Worm (Caenorhabditis elegans) whole organism, L3 larva: ENCODE measurements around the gene cpr-4.

ENCODE experiments used
- aly-2 ChIP-seq: fragments of 150-350 bp; optimal IDR thresholded peaks from 2 replicates; lab custom pipeline; 2014; ENCODE audit warnings: missing biosample characterization, missing genetic modification characterization
- elt-1 ChIP-seq: fragments of 150-350 bp; optimal IDR thresholded peaks from 2 replicates; lab custom pipeline; 2014; ENCODE audit warnings: missing biosample characterization, missing genetic modification characterization
- jun-1 ChIP-seq: fragments of 150-350 bp; optimal IDR thresholded peaks from 2 replicates; lab custom pipeline; 2014; ENCODE audit warnings: missing biosample characterization, missing genetic modification reagents, missing genetic modification characterization
- mml-1 ChIP-seq: fragments of 150-350 bp; sonication (generic microtip); optimal IDR thresholded peaks from 3 replicates; lab custom pipeline; 2014; ENCODE audit warnings: missing biosample characterization, missing genetic modification characterization
- nfya-1 ChIP-seq: sonication (generic microtip); optimal IDR thresholded peaks from 2 replicates; lab custom pipeline; 2017; ENCODE audit warnings: missing genetic modification characterization, mild to moderate bottlenecking, missing compliant biosample characterization, antibody characterized with exemption, moderate library complexity; ENCODE audit not compliant: insufficient read depth
- nhr-28 ChIP-seq: fragments of 150-350 bp; optimal IDR thresholded peaks from 2 replicates; lab custom pipeline; 2014; ENCODE audit warnings: missing biosample characterization, missing genetic modification characterization
- sea-2 ChIP-seq: fragments of 150-350 bp; sonication (generic microtip); optimal IDR thresholded peaks from 4 replicates; lab custom pipeline; 2014; ENCODE audit warnings: missing biosample characterization, missing genetic modification reagents, missing genetic modification characterization
- skn-1 ChIP-seq: fragments of 150-350 bp; optimal IDR thresholded peaks from 2 replicates; lab custom pipeline; 2014; ENCODE audit warnings: missing biosample characterization, missing genetic modification characterization
- snpc-4 ChIP-seq: fragments of 150-350 bp; optimal IDR thresholded peaks from 2 replicates; lab custom pipeline; 2014; ENCODE audit warnings: missing biosample characterization, missing genetic modification characterization
- unc-39 ChIP-seq: sonication (generic microtip); optimal IDR thresholded peaks from 4 replicates; lab custom pipeline; 2017; ENCODE audit warnings: missing biosample characterization, missing genetic modification characterization
- zag-1 ChIP-seq: fragments of 150-350 bp; optimal IDR thresholded peaks from 2 replicates; lab custom pipeline; 2014; ENCODE audit warnings: missing biosample characterization, missing genetic modification characterization
- ztf-11 ChIP-seq: fragments of 150-350 bp; optimal IDR thresholded peaks from 2 replicates; lab custom pipeline; 2014; ENCODE audit warnings: missing biosample characterization, missing genetic modification characterization

DNA sequence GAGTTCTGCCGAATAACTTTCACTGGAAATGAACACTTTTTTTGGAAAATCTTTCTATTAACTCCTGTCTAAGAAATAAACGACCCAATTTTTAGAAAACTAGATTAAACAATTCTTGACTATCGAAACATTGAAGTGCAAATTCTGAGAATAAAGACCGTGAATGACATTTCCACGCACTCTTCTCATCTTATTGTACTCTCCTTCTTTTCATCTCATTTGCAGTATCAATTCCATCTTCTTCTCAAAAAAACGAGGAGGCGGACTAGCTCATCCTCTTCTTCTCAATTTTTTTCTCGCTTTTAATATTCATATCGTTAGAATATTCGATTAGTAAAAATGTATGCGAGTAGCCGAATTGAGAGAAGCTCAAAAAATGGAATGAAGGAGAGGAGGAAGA lies 47.2 kb downstream of the cpr-4 start:
- no peak for TF ChIP-seq unc-39 (tag; lab: Kevin White, UChicago)
- no peak for TF ChIP-seq jun-1 (tag; lab: Kevin White, UChicago)
- no peak for TF ChIP-seq nfya-1
- TF ChIP-seq zag-1 (tag; lab: Kevin White, UChicago) = no peak
- no peak for TF ChIP-seq nhr-28 (tag; lab: Kevin White, UChicago)
- no peak for TF ChIP-seq snpc-4 (tag; lab: Kevin White, UChicago)
- TF ChIP-seq aly-2 (tag; lab: Kevin White, UChicago) = no peak
- TF ChIP-seq ztf-11 (tag; lab: Kevin White, UChicago) = no peak
- TF ChIP-seq skn-1 = no peak
- TF ChIP-seq sea-2 (GFP tag; lab: Kevin White, UChicago) = no peak
- no peak for TF ChIP-seq mml-1 (tag; lab: Kevin White, UChicago)
- no peak for TF ChIP-seq elt-1
